Fruit fly (Drosophila melanogaster): Measurements from ENCODE around the gene RASSF8.

DNA sequence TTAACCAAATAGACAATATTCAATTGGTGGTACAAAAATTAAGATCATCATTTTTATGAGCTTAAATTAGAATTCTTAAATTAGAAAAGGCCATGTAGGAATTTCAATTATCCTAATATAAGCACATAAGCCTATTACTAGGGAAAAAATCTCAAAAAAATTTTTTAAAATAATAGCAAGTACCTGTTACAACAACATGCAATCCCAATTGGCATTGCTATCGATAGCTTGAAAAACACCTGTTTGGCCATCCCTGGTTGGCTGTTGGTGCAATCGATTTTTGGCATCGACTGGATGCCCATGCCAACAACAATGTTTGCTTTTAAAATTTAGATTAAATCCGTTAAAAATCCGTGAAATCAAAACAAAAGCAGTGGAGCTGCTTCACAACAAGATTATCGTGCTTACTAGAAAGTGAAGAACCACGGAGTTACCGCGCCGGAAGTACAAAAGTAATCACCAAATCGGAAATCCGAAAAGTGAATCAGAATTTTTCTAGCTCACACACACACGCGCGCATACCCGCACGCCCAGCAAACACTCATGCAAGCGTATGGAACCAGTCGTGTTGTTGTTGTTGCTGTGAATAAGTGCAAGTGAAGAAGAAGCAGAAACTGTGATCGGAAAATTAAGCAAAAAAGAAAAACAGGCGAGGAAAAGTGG is at the start of gene RASSF8:
- TF ChIP-seq CG7101 (tag; optimal IDR thresholded peaks at IDR 0.05) (no peak), CG7045 (GFP tag; optimal IDR thresholded peaks at IDR 0.05) (peak; percentile 12), toe (GFP tag; optimal IDR thresholded peaks at IDR 0.05) (peak; percentile 69), cic (GFP tag; optimal IDR thresholded peaks at IDR 0.05) (no peak), cnc (optimal IDR thresholded peaks at IDR 0.05) (no peak), CG1620 (GFP tag; optimal IDR thresholded peaks at IDR 0.05) (peak; percentile 29), CG33017 (tag; optimal IDR thresholded peaks at IDR 0.05) (no peak), CG11617 (GFP tag; optimal IDR thresholded peaks at IDR 0.05) (no peak), Crg-1 (GFP tag; optimal IDR thresholded peaks at IDR 0.05) (no peak), tj (GFP tag; optimal IDR thresholded peaks at IDR 0.05) (no peak), bab1 (GFP tag; optimal IDR thresholded peaks at IDR 0.05) (peak; percentile 54), Hr96 (GFP tag; optimal IDR thresholded peaks at IDR 0.05) (peak; percentile 49), Mnt (GFP tag; optimal IDR thresholded peaks at IDR 0.05) (peak; percentile 42)
